Worm (Caenorhabditis elegans) whole organism, late embryonic: ENCODE results near the gene K02A6.3.

Experiments
- fkh-10 ChIP-seq: fragments of 150-350 bp; optimal IDR thresholded peaks from 2 replicates; lab custom pipeline; 2014; ENCODE audit warnings: missing biosample characterization, missing genetic modification reagents, missing genetic modification characterization
- pha-4 ChIP-seq: fragments of 150-350 bp; optimal IDR thresholded peaks from 2 replicates; lab custom pipeline; 2018; ENCODE audit warnings: missing biosample characterization, missing genetic modification reagents, missing genetic modification characterization
- unc-86 ChIP-seq: sonication (generic microtip); optimal IDR thresholded peaks from 2 replicates; lab custom pipeline; 2016; ENCODE audit warnings: missing genetic modification characterization, missing compliant biosample characterization

DNA sequence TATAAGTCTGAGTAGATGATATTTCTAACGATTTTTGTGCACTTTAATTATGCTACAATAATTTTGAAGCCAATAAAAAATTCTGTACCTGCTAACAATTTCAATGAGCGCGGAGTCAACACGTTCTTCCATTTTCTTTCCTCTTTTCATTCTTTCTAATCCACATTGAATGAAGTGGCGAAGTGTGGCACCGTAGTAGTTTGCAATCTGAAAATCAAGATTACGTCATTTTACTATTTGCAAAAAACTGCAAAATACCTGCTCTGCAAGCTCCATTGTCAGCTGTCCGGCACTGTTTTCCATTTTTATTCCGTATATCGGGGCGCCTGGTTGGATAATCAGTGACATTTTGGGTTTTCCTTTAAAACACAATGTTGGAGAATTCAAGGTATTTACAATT, 2.5 kb downstream of the K02A6.3 start:
- TF ChIP-seq pha-4 (tag; lab: Kevin White, UChicago) (no peak), fkh-10 (GFP tag; lab: Kevin White, UChicago) (no peak), unc-86 (tag; lab: Kevin White, UChicago) (no peak)
